Fruit fly (Drosophila melanogaster): ENCODE results near the gene Graf.

Graf gene

DNA sequence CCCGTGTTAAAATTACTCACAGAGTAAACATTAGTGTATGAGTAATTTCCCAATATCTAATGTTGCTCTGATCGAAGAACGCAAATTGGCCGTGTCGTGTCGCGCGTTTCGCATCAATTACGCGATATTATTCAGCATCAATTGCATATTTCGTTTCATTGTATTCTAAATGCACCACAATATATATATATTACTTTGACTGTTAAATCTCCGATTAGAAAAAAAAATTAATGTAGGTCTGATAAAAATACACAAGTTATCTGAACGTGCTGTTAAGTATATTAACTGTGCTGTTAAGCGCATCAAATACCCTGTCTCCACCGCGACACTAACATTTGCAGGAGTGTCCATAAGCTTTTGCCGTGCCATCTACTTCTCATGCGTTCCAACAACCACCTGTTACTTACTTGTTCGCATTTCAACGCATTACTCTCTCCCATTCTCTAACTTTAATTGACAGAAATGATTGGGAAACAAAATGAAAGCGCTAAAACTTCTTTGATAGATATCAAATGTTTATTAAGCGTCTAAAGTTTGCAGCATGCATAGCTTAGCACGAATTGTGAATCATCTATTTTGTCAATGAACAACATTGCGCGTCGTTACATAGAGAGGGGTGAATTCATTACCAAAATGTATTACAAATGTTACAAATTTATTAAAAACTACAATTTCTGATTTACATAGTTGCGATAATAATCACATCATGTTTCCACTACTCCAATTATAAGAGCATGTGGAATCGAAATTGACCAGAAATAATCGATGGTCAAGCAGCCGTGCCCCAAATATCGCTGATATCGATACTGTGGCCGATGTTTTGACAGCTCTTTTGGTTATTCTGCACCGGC lies at the start of gene Graf, which contains the start of gene mRpL3 (continued):
- no peak for TF ChIP-seq CG4617 (GFP tag; optimal IDR thresholded peaks at IDR 0.05; ENCODE audit: borderline replicate concordance)
- no peak for TF ChIP-seq Meics (GFP tag; optimal IDR thresholded peaks at IDR 0.05)
- no peak for TF ChIP-seq lab (GFP tag; optimal IDR thresholded peaks at IDR 0.05)
- no peak for TF ChIP-seq CG18476 (GFP tag; optimal IDR thresholded peaks at IDR 0.05)
- no peak for TF ChIP-seq CG34422 (GFP tag; IDR thresholded peaks at IDR 0.05)
- no peak for TF ChIP-seq kni (GFP tag; optimal IDR thresholded peaks at IDR 0.05)
- TF ChIP-seq Poxn (GFP tag; IDR thresholded peaks at IDR 0.05): no peak
- no peak for TF ChIP-seq crp (GFP tag; optimal IDR thresholded peaks at IDR 0.05)
- no peak for TF ChIP-seq Chrac-16 (GFP tag; optimal IDR thresholded peaks at IDR 0.05)
- no peak for TF ChIP-seq HmgD (GFP tag; optimal IDR thresholded peaks at IDR 0.05)
- TF ChIP-seq CG15696 (tag; optimal IDR thresholded peaks at IDR 0.05): no peak
- TF ChIP-seq CG6765 (GFP tag; optimal IDR thresholded peaks at IDR 0.05): no peak
- no peak for TF ChIP-seq CG3407 (GFP tag; optimal IDR thresholded peaks at IDR 0.05)
- TF ChIP-seq Sry-δ (GFP tag; optimal IDR thresholded peaks at IDR 0.05): peak; percentile 68
- no peak for TF ChIP-seq CG1647 (GFP tag; optimal IDR thresholded peaks at IDR 0.05)
- TF ChIP-seq CG5180 (GFP tag; optimal IDR thresholded peaks at IDR 0.05): no peak
- TF ChIP-seq pum (GFP tag; optimal IDR thresholded peaks at IDR 0.05): no peak
- TF ChIP-seq CG15269 (tag; optimal IDR thresholded peaks at IDR 0.05): no peak
- TF ChIP-seq fd64A (GFP tag; optimal IDR thresholded peaks at IDR 0.05): no peak
- TF ChIP-seq Drgx (GFP tag; IDR thresholded peaks at IDR 0.05): no peak
- no peak for TF ChIP-seq seq (GFP tag; IDR thresholded peaks at IDR 0.05)
- no peak for TF ChIP-seq cas (GFP tag; IDR thresholded peaks at IDR 0.05)
- no peak for TF ChIP-seq pho (GFP tag; optimal IDR thresholded peaks at IDR 0.05)
- TF ChIP-seq CG10979 (tag; optimal IDR thresholded peaks at IDR 0.05): no peak
- TF ChIP-seq pzg (GFP tag; optimal IDR thresholded peaks at IDR 0.05): peak; percentile 34
- no peak for TF ChIP-seq CG33557 (GFP tag; optimal IDR thresholded peaks at IDR 0.05)
- peak; percentile 90 for TF ChIP-seq vnd (GFP tag; IDR thresholded peaks at IDR 0.05; ENCODE audit: partially characterized antibody)
- no peak for TF ChIP-seq CG10147 (GFP tag; optimal IDR thresholded peaks at IDR 0.05)
- TF ChIP-seq Bdp1 (GFP tag; optimal IDR thresholded peaks at IDR 0.05): no peak
- TF ChIP-seq aop (GFP tag; IDR thresholded peaks at IDR 0.05): no peak
- no peak for TF ChIP-seq Ravus (GFP tag; IDR thresholded peaks at IDR 0.05)
- TF ChIP-seq lilli (GFP tag; optimal IDR thresholded peaks at IDR 0.05): no peak
- TF ChIP-seq Kr (GFP tag; optimal IDR thresholded peaks at IDR 0.05): no peak
- peak; percentile 57 for TF ChIP-seq row (GFP tag; IDR thresholded peaks at IDR 0.05)
- TF ChIP-seq sqz (GFP tag; optimal IDR thresholded peaks at IDR 0.05): peak; percentile 52
- TF ChIP-seq Neu2 (GFP tag; optimal IDR thresholded peaks at IDR 0.05; ENCODE audit: borderline replicate concordance): no peak
- TF ChIP-seq HmgZ (tag; optimal IDR thresholded peaks at IDR 0.05): no peak
- no peak for TF ChIP-seq CG9727 (GFP tag; optimal IDR thresholded peaks at IDR 0.05)
- 0 out of 2 replicates have a peak, but pooled peaks have one; percentile 14 for TF ChIP-seq CG14441 (GFP tag; IDR thresholded peaks at IDR 0.05)
- peak; percentile 89 for TF ChIP-seq pfk (GFP tag; optimal IDR thresholded peaks at IDR 0.05)
- TF ChIP-seq ssp (GFP tag; IDR thresholded peaks at IDR 0.05): peak; percentile 84
- TF ChIP-seq CG2202 (tag; optimal IDR thresholded peaks at IDR 0.05): no peak
- TF ChIP-seq Gsc (GFP tag; IDR thresholded peaks at IDR 0.05): no peak
- no peak for TF ChIP-seq Dek (tag; optimal IDR thresholded peaks at IDR 0.05)
- TF ChIP-seq CG9797 (GFP tag; optimal IDR thresholded peaks at IDR 0.05): no peak
- peak; percentile 22 for TF ChIP-seq dm (GFP tag; optimal IDR thresholded peaks at IDR 0.05)
- no peak for TF ChIP-seq jing (GFP tag; optimal IDR thresholded peaks at IDR 0.05)
- no peak for TF ChIP-seq h (optimal IDR thresholded peaks at IDR 0.05)
- no peak for TF ChIP-seq rib (GFP tag; IDR thresholded peaks at IDR 0.05)
- no peak for TF ChIP-seq Doc2 (GFP tag; IDR thresholded peaks at IDR 0.05)
